Fruit fly (Drosophila melanogaster) whole organism, embryonic: ENCODE results near the gene Bug22.

Source experiments
- Bgb ChIP-seq: fragments of 200-800 bp; sonication (Bioruptor generic); IDR thresholded peaks from 2 replicates; pipeline ENCODE4 v1.3.6; 2022; ENCODE audit warnings: missing biosample characterization, missing genetic modification characterization; ENCODE audit not compliant: partially characterized antibody
- BtbVII ChIP-seq: fragments of 200-800 bp; sonication (Bioruptor generic); optimal IDR thresholded peaks from 3 replicates; lab custom pipeline; 2017; ENCODE audit warnings: missing biosample characterization, mild to moderate bottlenecking, missing genetic modification characterization
- CG10267 ChIP-seq: fragments of 200-800 bp; sonication (Bioruptor generic); optimal IDR thresholded peaks from 2 replicates; lab custom pipeline; 2018; ENCODE audit warnings: missing biosample characterization, mild to moderate bottlenecking, missing genetic modification characterization, moderate library complexity
- CG10654 ChIP-seq: fragments of 200-800 bp; sonication (Bioruptor generic); optimal IDR thresholded peaks from 2 replicates; lab custom pipeline; 2016; ENCODE audit warnings: missing biosample characterization, missing genetic modification characterization
- CG11695 ChIP-seq: fragments of 200-800 bp; sonication (Bioruptor generic); IDR thresholded peaks from 3 replicates; pipeline ENCODE4 v1.3.6; 2022; ENCODE audit warnings: missing biosample characterization, missing genetic modification characterization
- CG12071 ChIP-seq: fragments of 200-800 bp; sonication (Bioruptor generic); optimal IDR thresholded peaks from 3 replicates; lab custom pipeline; 2018; ENCODE audit warnings: missing biosample characterization, mild to moderate bottlenecking, missing genetic modification characterization
- CG12104 ChIP-seq: fragments of 200-800 bp; sonication (Bioruptor generic); optimal IDR thresholded peaks from 3 replicates; lab custom pipeline; 2016; ENCODE audit warnings: missing biosample characterization, missing genetic modification characterization
- CG13424 ChIP-seq: fragments of 200-800 bp; sonication (Bioruptor generic); optimal IDR thresholded peaks from 2 replicates; lab custom pipeline; 2019; ENCODE audit warnings: missing biosample characterization, mild to moderate bottlenecking, missing genetic modification characterization, moderate library complexity
- CG14441 ChIP-seq: fragments of 200-800 bp; sonication (Bioruptor generic); IDR thresholded peaks from 2 replicates; pipeline ENCODE4 v1.3.6; 2022; ENCODE audit warnings: missing biosample characterization, missing genetic modification characterization
- CG15514 ChIP-seq: fragments of 200-800 bp; sonication (Bioruptor generic); optimal IDR thresholded peaks from 3 replicates; lab custom pipeline; 2017; ENCODE audit warnings: missing biosample characterization, missing genetic modification characterization, mild to moderate bottlenecking, moderate library complexity, missing genetic modification reagents
- CG15601 ChIP-seq: fragments of 200-800 bp; sonication (Bioruptor generic); optimal IDR thresholded peaks from 3 replicates; lab custom pipeline; 2019; ENCODE audit warnings: missing biosample characterization, mild to moderate bottlenecking, missing genetic modification characterization, moderate library complexity
- CG16815 ChIP-seq: fragments of 200-800 bp; sonication (Bioruptor generic); optimal IDR thresholded peaks from 3 replicates; lab custom pipeline; 2017; ENCODE audit warnings: missing biosample characterization, mild to moderate bottlenecking, missing genetic modification characterization
- CG17385 ChIP-seq: fragments of 200-800 bp; sonication (Bioruptor generic); optimal IDR thresholded peaks from 3 replicates; lab custom pipeline; 2018; ENCODE audit warnings: missing biosample characterization, mild to moderate bottlenecking, missing genetic modification characterization
- CG1792 ChIP-seq: fragments of 200-800 bp; sonication (Bioruptor generic); optimal IDR thresholded peaks from 2 replicates; lab custom pipeline; 2016; ENCODE audit warnings: missing biosample characterization, missing genetic modification characterization
- CG2199 ChIP-seq: fragments of 200-800 bp; sonication (Bioruptor generic); IDR thresholded peaks from 3 replicates; pipeline ENCODE4 v1.3.6; 2022; ENCODE audit warnings: missing biosample characterization, missing genetic modification characterization
- CG30020 ChIP-seq: fragments of 200-800 bp; optimal IDR thresholded peaks from 2 replicates; lab custom pipeline; 2019; ENCODE audit warnings: missing biosample characterization, mild to moderate bottlenecking, missing genetic modification characterization, moderate library complexity
- CG3163 ChIP-seq: fragments of 200-800 bp; sonication (Bioruptor generic); optimal IDR thresholded peaks from 3 replicates; lab custom pipeline; 2016; ENCODE audit warnings: missing biosample characterization, missing genetic modification characterization
- CG4707 ChIP-seq: fragments of 200-800 bp; sonication (Bioruptor generic); optimal IDR thresholded peaks from 2 replicates; lab custom pipeline; 2018; ENCODE audit warnings: missing biosample characterization, mild to moderate bottlenecking, missing genetic modification characterization, moderate library complexity
- CG7839 ChIP-seq: fragments of 200-800 bp; sonication (Bioruptor generic); optimal IDR thresholded peaks from 3 replicates; lab custom pipeline; 2018; ENCODE audit warnings: missing biosample characterization, mild to moderate bottlenecking, missing genetic modification characterization, moderate library complexity
- CG9609 ChIP-seq: fragments of 200-800 bp; sonication (Bioruptor generic); optimal IDR thresholded peaks from 3 replicates; lab custom pipeline; 2016; ENCODE audit warnings: missing biosample characterization, missing genetic modification characterization
- CG9876 ChIP-seq: fragments of 200-800 bp; sonication (Bioruptor generic); optimal IDR thresholded peaks from 2 replicates; lab custom pipeline; 2016; ENCODE audit warnings: missing biosample characterization, missing genetic modification characterization
- E2f1 ChIP-seq: fragments of 200-800 bp; sonication (Bioruptor generic); IDR thresholded peaks from 2 replicates; pipeline ENCODE4 v1.3.6; 2022; ENCODE audit warnings: missing biosample characterization, missing genetic modification characterization
- HLH4C ChIP-seq: fragments of 200-800 bp; sonication (Bioruptor generic); IDR thresholded peaks from 3 replicates; pipeline ENCODE4 v1.3.6; 2022; ENCODE audit warnings: missing biosample characterization, missing genetic modification characterization; ENCODE audit not compliant: partially characterized antibody
- Hand ChIP-seq: fragments of 200-800 bp; sonication (Bioruptor generic); optimal IDR thresholded peaks from 2 replicates; lab custom pipeline; 2017; ENCODE audit warnings: mild to moderate bottlenecking, missing biosample characterization, missing genetic modification reagents, missing genetic modification characterization
- Max ChIP-seq: fragments of 200-800 bp; sonication (Bioruptor generic); optimal IDR thresholded peaks from 2 replicates; lab custom pipeline; 2016; ENCODE audit warnings: missing biosample characterization, mild to moderate bottlenecking, missing genetic modification characterization
- NfI ChIP-seq: fragments of 200-800 bp; sonication (Bioruptor generic); optimal IDR thresholded peaks from 3 replicates; lab custom pipeline; 2018; ENCODE audit warnings: missing biosample characterization, mild to moderate bottlenecking, missing genetic modification characterization, moderate library complexity
- Opbp ChIP-seq: fragments of 200-800 bp; sonication (Bioruptor generic); IDR thresholded peaks from 3 replicates; pipeline ENCODE4 v1.3.6; 2022; ENCODE audit warnings: missing biosample characterization, missing genetic modification characterization; ENCODE audit not compliant: partially characterized antibody
- Sox100B ChIP-seq: fragments of 200-800 bp; sonication (Bioruptor generic); optimal IDR thresholded peaks from 3 replicates; lab custom pipeline; 2018; ENCODE audit warnings: missing biosample characterization, mild to moderate bottlenecking, missing genetic modification characterization
- Taf1 ChIP-seq: fragments of 200-800 bp; sonication (Bioruptor generic); IDR thresholded peaks from 2 replicates; pipeline ENCODE4 v1.3.6; 2022; ENCODE audit warnings: missing biosample characterization, missing genetic modification characterization
- Vsx1 ChIP-seq: fragments of 200-800 bp; sonication (Bioruptor generic); optimal IDR thresholded peaks from 2 replicates; lab custom pipeline; 2017; ENCODE audit warnings: missing biosample characterization, mild to moderate bottlenecking, missing genetic modification characterization, missing genetic modification reagents
- ac ChIP-seq: fragments of 200-800 bp; sonication (Bioruptor generic); optimal IDR thresholded peaks from 3 replicates; lab custom pipeline; 2017; ENCODE audit warnings: missing biosample characterization, mild to moderate bottlenecking, missing genetic modification characterization
- aop ChIP-seq: fragments of 200-800 bp; sonication (Bioruptor generic); IDR thresholded peaks from 2 replicates; pipeline ENCODE4 v1.3.6; 2022; ENCODE audit warnings: missing biosample characterization, missing genetic modification characterization
- bab2 ChIP-seq: fragments of 200-800 bp; sonication (Bioruptor generic); optimal IDR thresholded peaks from 2 replicates; lab custom pipeline; 2016; ENCODE audit warnings: missing biosample characterization, missing genetic modification characterization
- danr ChIP-seq: fragments of 200-800 bp; sonication (Bioruptor generic); IDR thresholded peaks from 2 replicates; pipeline ENCODE4 v1.3.6; 2022; ENCODE audit warnings: missing biosample characterization, missing genetic modification characterization
- dati ChIP-seq: fragments of 200-800 bp; sonication (Bioruptor generic); IDR thresholded peaks from 2 replicates; pipeline ENCODE4 v1.3.6; 2022; ENCODE audit warnings: missing biosample characterization, missing genetic modification characterization
- gem ChIP-seq: fragments of 200-800 bp; sonication (Bioruptor generic); optimal IDR thresholded peaks from 2 replicates; lab custom pipeline; 2019; ENCODE audit warnings: missing biosample characterization, mild to moderate bottlenecking, missing genetic modification characterization, moderate library complexity
- gro ChIP-seq: fragments of 200-800 bp; sonication (Bioruptor generic); optimal IDR thresholded peaks from 2 replicates; lab custom pipeline; 2016; ENCODE audit warnings: missing biosample characterization, missing genetic modification characterization
- ham ChIP-seq: fragments of 200-800 bp; sonication (Bioruptor generic); IDR thresholded peaks from 2 replicates; pipeline ENCODE4 v1.3.6; 2022; ENCODE audit warnings: missing biosample characterization, missing genetic modification characterization
- hbn ChIP-seq: fragments of 200-800 bp; sonication (Bioruptor generic); IDR thresholded peaks from 2 replicates; pipeline ENCODE4 v1.3.6; 2022; ENCODE audit warnings: missing biosample characterization, missing genetic modification characterization; ENCODE audit not compliant: partially characterized antibody
- hkb ChIP-seq, 2 experiments: fragments of 200-800 bp in 1 of 2; fragments of >200 bp in 1 of 2; sonication (Bioruptor generic) in 1 of 2; IDR thresholded peaks in 1 of 2; optimal IDR thresholded peaks in 1 of 2; 2 replicates each; pipeline versions ENCODE4 v1.3.6 to Lab custom; 2017 to 2022; ENCODE audit warnings: missing biosample characterization in 1 of 2, missing genetic modification characterization in 1 of 2
- kay ChIP-seq: fragments of 200-800 bp; sonication (Bioruptor generic); optimal IDR thresholded peaks from 2 replicates; lab custom pipeline; 2016; ENCODE audit warnings: missing biosample characterization, missing genetic modification characterization
- lbe ChIP-seq: fragments of 200-800 bp; sonication (Bioruptor generic); optimal IDR thresholded peaks from 2 replicates; lab custom pipeline; 2016; ENCODE audit warnings: missing biosample characterization, mild to moderate bottlenecking, missing genetic modification characterization
- ranshi ChIP-seq: fragments of 200-800 bp; sonication (Bioruptor generic); IDR thresholded peaks from 2 replicates; pipeline ENCODE4 v1.3.6; 2022; ENCODE audit warnings: missing biosample characterization, missing genetic modification characterization
- row ChIP-seq: fragments of 200-800 bp; sonication (Bioruptor generic); IDR thresholded peaks from 3 replicates; pipeline ENCODE4 v1.3.6; 2022; ENCODE audit warnings: missing biosample characterization, missing genetic modification characterization
- scrt ChIP-seq: fragments of 200-800 bp; sonication (Bioruptor generic); optimal IDR thresholded peaks from 2 replicates; lab custom pipeline; 2018; ENCODE audit warnings: missing biosample characterization, mild to moderate bottlenecking, missing genetic modification characterization, moderate library complexity
- sqz ChIP-seq: fragments of 200-800 bp; sonication (Bioruptor generic); optimal IDR thresholded peaks from 3 replicates; lab custom pipeline; 2018; ENCODE audit warnings: missing biosample characterization, mild to moderate bottlenecking, missing genetic modification characterization
- twi ChIP-seq: fragments of 200-800 bp; optimal IDR thresholded peaks from 2 replicates; lab custom pipeline; 2019; ENCODE audit warnings: missing biosample characterization, mild to moderate bottlenecking, missing genetic modification characterization, moderate library complexity
- zfh1 ChIP-seq: fragments of 200-800 bp; sonication (Bioruptor generic); IDR thresholded peaks from 3 replicates; pipeline ENCODE4 v1.3.6; 2022; ENCODE audit warnings: missing biosample characterization, missing genetic modification characterization
- zfh2 ChIP-seq: fragments of 200-800 bp; sonication (Bioruptor generic); optimal IDR thresholded peaks from 2 replicates; lab custom pipeline; 2016; ENCODE audit warnings: missing biosample characterization, missing genetic modification characterization

The Bug22 gene

DNA sequence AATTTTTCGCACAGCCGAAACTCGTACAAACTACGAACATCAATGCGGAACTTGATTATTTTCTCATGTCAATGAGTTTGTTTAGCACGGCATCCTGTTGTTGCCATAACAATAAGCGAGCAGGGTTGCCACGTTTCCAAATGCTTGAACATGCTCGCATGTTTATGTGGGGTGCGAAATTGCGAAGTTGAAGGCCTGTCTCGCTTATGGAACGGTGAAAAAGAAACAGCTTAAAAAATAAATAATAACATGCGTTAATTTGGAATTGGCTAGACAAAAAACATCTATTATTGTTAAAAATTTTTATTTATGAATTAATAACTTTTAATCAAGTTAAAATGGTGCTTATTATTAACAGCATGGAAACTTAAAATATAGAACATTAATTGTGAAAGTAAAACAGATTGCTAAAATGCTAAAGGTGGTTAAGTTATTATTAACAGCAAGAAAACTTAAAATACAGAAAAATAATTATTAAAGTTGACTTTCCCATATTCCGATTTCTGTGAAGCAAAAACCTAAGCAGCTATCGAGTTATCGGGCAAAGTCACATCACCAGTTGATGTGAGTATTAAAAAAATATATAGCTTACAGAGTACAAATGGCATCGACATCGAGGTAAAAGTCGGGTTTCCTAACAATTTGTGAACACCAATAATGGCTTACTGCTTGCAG is at the start of gene Bug22, which contains the start of gene TfIIB:
TSS of gene Bug22 (minus strand) at position 117 of the 675 bp plus-strand sequence.
TSS of gene TfIIB (plus strand) at position 537 of the 675 bp plus-strand sequence.
- TF ChIP-seq scrt (GFP tag; lab: Kevin White, UChicago) (peak; percentile 48), CG7839 (no peak), ranshi (GFP tag; lab: Robert Waterston, UW) (0 out of 2 replicates have a peak, but pooled peaks have one; percentile 64), gem (peak; percentile 85), CG11695 (GFP tag; lab: Robert Waterston, UW) (no peak), kay (GFP tag; lab: Kevin White, UChicago) (peak; percentile 36), Bgb (GFP tag; lab: Robert Waterston, UW) (peak; percentile 19; the same call in 1 of the 2 replicates), aop (GFP tag; lab: Robert Waterston, UW) (no peak), Max (peak; percentile 85), HLH4C (GFP tag; lab: Robert Waterston, UW) (0 out of 3 replicates have a peak, but pooled peaks have one; percentile 33), CG12104 (GFP tag; lab: Kevin White, UChicago) (peak; percentile 60), E2f1 (GFP tag; lab: Robert Waterston, UW) (0 out of 2 replicates have a peak, but pooled peaks have one; percentile 12), NfI (GFP tag; lab: Kevin White, UChicago) (peak; percentile 82), CG1792 (GFP tag; lab: Kevin White, UChicago) (peak; percentile 50), Opbp (GFP tag; lab: Robert Waterston, UW) (no peak), CG13424 (peak; percentile 74), CG10267 (tag; lab: Kevin White, UChicago) (peak; percentile 56), Sox100B (GFP tag; lab: Kevin White, UChicago) (peak; percentile 39), BtbVII (GFP tag; lab: Kevin White, UChicago) (peak; percentile 56), zfh1 (GFP tag; lab: Robert Waterston, UW) (peak; percentile 78), Hand (no peak), CG14441 (GFP tag; lab: Robert Waterston, UW) (peak; percentile 70), CG9609 (GFP tag; lab: Kevin White, UChicago) (peak; percentile 63), danr (GFP tag; lab: Robert Waterston, UW) (no peak), Taf1 (GFP tag; lab: Robert Waterston, UW) (peak; percentile 50; the same call in 1 of the 2 replicates), CG4707 (no peak), sqz (GFP tag; lab: Kevin White, UChicago) (peak; percentile 76), CG2199 (no peak), CG10654 (GFP tag; lab: Kevin White, UChicago) (peak; percentile 50), CG9876 (peak; percentile 41), ham (GFP tag; lab: Robert Waterston, UW) (no peak), CG15601 (tag; lab: Kevin White, UChicago) (peak; percentile 61), dati (no peak), Vsx1 (no peak), CG3163 (GFP tag; lab: Kevin White, UChicago) (peak; percentile 5), CG30020 (peak; percentile 98), hkb (optimal IDR thresholded peaks at IDR 0.05; lab: Kevin White, UChicago) (no peak), hkb (GFP tag; IDR thresholded peaks at IDR 0.05; lab: Robert Waterston, UW) (peak; percentile 75), bab2 (GFP tag; lab: Kevin White, UChicago) (peak; percentile 66), gro (GFP tag; lab: Kevin White, UChicago) (peak; percentile 19), twi (tag; lab: Kevin White, UChicago) (peak; percentile 32), row (peak; percentile 91), lbe (GFP tag; lab: Kevin White, UChicago) (peak; percentile 31), CG15514 (GFP tag; lab: Kevin White, UChicago) (peak; percentile 71), CG12071 (GFP tag; lab: Kevin White, UChicago) (no peak), zfh2 (GFP tag; lab: Kevin White, UChicago) (peak; percentile 75), CG16815 (no peak), hbn (GFP tag; lab: Robert Waterston, UW) (no peak), ac (GFP tag; lab: Kevin White, UChicago) (no peak), CG17385 (GFP tag; lab: Kevin White, UChicago) (peak; percentile 66)
